Fruit fly (Drosophila melanogaster) whole organism, embryonic: ENCODE results near the gene RluA-1.

Experiments used
- B-H1 ChIP-seq: fragments of 200-800 bp; sonication (Bioruptor generic); IDR thresholded peaks from 3 replicates; pipeline ENCODE4 v1.3.6; 2022; ENCODE audit warnings: missing biosample characterization, missing genetic modification characterization
- Bgb ChIP-seq: fragments of 200-800 bp; sonication (Bioruptor generic); IDR thresholded peaks from 2 replicates; pipeline ENCODE4 v1.3.6; 2022; ENCODE audit warnings: missing biosample characterization, missing genetic modification characterization; ENCODE audit not compliant: partially characterized antibody
- BtbVII ChIP-seq: fragments of 200-800 bp; sonication (Bioruptor generic); optimal IDR thresholded peaks from 3 replicates; lab custom pipeline; 2017; ENCODE audit warnings: missing biosample characterization, mild to moderate bottlenecking, missing genetic modification characterization
- CG10267 ChIP-seq: fragments of 200-800 bp; sonication (Bioruptor generic); optimal IDR thresholded peaks from 2 replicates; lab custom pipeline; 2018; ENCODE audit warnings: missing biosample characterization, mild to moderate bottlenecking, missing genetic modification characterization, moderate library complexity
- CG10321 ChIP-seq: fragments of 200-800 bp; sonication (Bioruptor generic); IDR thresholded peaks from 2 replicates; pipeline ENCODE4 v1.3.6; 2022; ENCODE audit warnings: missing biosample characterization, missing genetic modification characterization
- CG10431 ChIP-seq: fragments of 200-800 bp; sonication (Bioruptor generic); optimal IDR thresholded peaks from 3 replicates; lab custom pipeline; 2018; ENCODE audit warnings: missing biosample characterization, mild to moderate bottlenecking, missing genetic modification characterization
- CG11696 ChIP-seq: fragments of 200-800 bp; sonication (Bioruptor generic); IDR thresholded peaks from 2 replicates; pipeline ENCODE4 v1.3.6; 2022; ENCODE audit warnings: missing biosample characterization, missing genetic modification characterization
- CG11723 ChIP-seq: fragments of 200-800 bp; sonication (Bioruptor generic); optimal IDR thresholded peaks from 2 replicates; lab custom pipeline; 2017; ENCODE audit warnings: missing biosample characterization, mild to moderate bottlenecking, missing genetic modification characterization
- CG12769 ChIP-seq: fragments of 200-800 bp; sonication (Bioruptor generic); optimal IDR thresholded peaks from 2 replicates; lab custom pipeline; 2019; ENCODE audit warnings: missing biosample characterization, mild to moderate bottlenecking, missing genetic modification characterization, moderate library complexity
- CG13775 ChIP-seq: fragments of 200-800 bp; sonication (Bioruptor generic); optimal IDR thresholded peaks from 3 replicates; lab custom pipeline; 2017; ENCODE audit warnings: missing biosample characterization, mild to moderate bottlenecking, missing genetic modification characterization
- CG1529 ChIP-seq: fragments of 200-800 bp; sonication (Bioruptor generic); optimal IDR thresholded peaks from 3 replicates; lab custom pipeline; 2018; ENCODE audit warnings: missing biosample characterization, missing genetic modification characterization
- CG2120 ChIP-seq: fragments of 200-800 bp; sonication (Bioruptor generic); optimal IDR thresholded peaks from 3 replicates; lab custom pipeline; 2016; ENCODE audit warnings: missing biosample characterization, missing genetic modification characterization
- CG2199 ChIP-seq: fragments of 200-800 bp; sonication (Bioruptor generic); IDR thresholded peaks from 3 replicates; pipeline ENCODE4 v1.3.6; 2022; ENCODE audit warnings: missing biosample characterization, missing genetic modification characterization
- CG34422 ChIP-seq: fragments of 200-800 bp; sonication (Bioruptor generic); IDR thresholded peaks from 3 replicates; pipeline ENCODE4 v1.3.6; 2022; ENCODE audit warnings: missing biosample characterization, missing genetic modification characterization
- CG6765 ChIP-seq: fragments of 200-800 bp; sonication (Bioruptor generic); optimal IDR thresholded peaks from 3 replicates; lab custom pipeline; 2017; ENCODE audit warnings: missing biosample characterization, mild to moderate bottlenecking, missing genetic modification characterization
- CG7372 ChIP-seq: fragments of 200-800 bp; sonication (Bioruptor generic); IDR thresholded peaks from 2 replicates; pipeline ENCODE4 v1.3.6; 2022; ENCODE audit warnings: missing biosample characterization, missing genetic modification characterization
- D19B ChIP-seq: fragments of 200-800 bp; sonication (Bioruptor generic); optimal IDR thresholded peaks from 2 replicates; lab custom pipeline; 2017; ENCODE audit warnings: missing biosample characterization, mild to moderate bottlenecking, missing genetic modification characterization
- Dref ChIP-seq: fragments of 200-800 bp; sonication (Bioruptor generic); IDR thresholded peaks from 2 replicates; pipeline ENCODE4 v1.3.6; 2022; ENCODE audit warnings: missing biosample characterization, missing genetic modification characterization
- Drgx ChIP-seq: fragments of 200-800 bp; sonication (Bioruptor generic); IDR thresholded peaks from 2 replicates; pipeline ENCODE4 v1.3.6; 2022; ENCODE audit warnings: missing biosample characterization, missing genetic modification characterization
- E2f2 ChIP-seq: fragments of 200-800 bp; sonication (Bioruptor generic); IDR thresholded peaks from 2 replicates; pipeline ENCODE4 v1.3.6; 2022; ENCODE audit warnings: missing biosample characterization, missing genetic modification characterization
- Fer1 ChIP-seq: fragments of 200-800 bp; sonication (Bioruptor generic); optimal IDR thresholded peaks from 2 replicates; lab custom pipeline; 2017; ENCODE audit warnings: missing biosample characterization, mild to moderate bottlenecking, missing genetic modification characterization
- Gsc ChIP-seq: fragments of 200-800 bp; sonication (Bioruptor generic); IDR thresholded peaks from 2 replicates; pipeline ENCODE4 v1.3.6; 2022; ENCODE audit warnings: missing biosample characterization, missing genetic modification characterization
- Gug ChIP-seq: fragments of 200-800 bp; sonication (Bioruptor generic); IDR thresholded peaks from 4 replicates; pipeline ENCODE4 v1.3.6; 2022; ENCODE audit warnings: missing biosample characterization, missing genetic modification characterization
- MTF-1 ChIP-seq: fragments of 200-800 bp; sonication (Bioruptor generic); optimal IDR thresholded peaks from 2 replicates; lab custom pipeline; 2018; ENCODE audit warnings: missing biosample characterization, mild to moderate bottlenecking, missing genetic modification characterization, borderline replicate concordance
- Max ChIP-seq: fragments of 200-800 bp; sonication (Bioruptor generic); optimal IDR thresholded peaks from 2 replicates; lab custom pipeline; 2016; ENCODE audit warnings: missing biosample characterization, mild to moderate bottlenecking, missing genetic modification characterization
- Med ChIP-seq: fragments of 200-800 bp; sonication (Bioruptor generic); peaks from one replicate; lab custom pipeline; 2016; ENCODE audit warnings: missing biosample characterization, missing genetic modification characterization, mild to moderate bottlenecking, inconsistent platforms, moderate library complexity
- PHDP ChIP-seq: fragments of 200-800 bp; sonication (Bioruptor generic); optimal IDR thresholded peaks from 3 replicates; lab custom pipeline; 2018; ENCODE audit warnings: missing biosample characterization, mild to moderate bottlenecking, missing genetic modification characterization, moderate library complexity
- Pdp1 ChIP-seq, 2 experiments: fragments of 200-800 bp; sonication (Bioruptor generic); optimal IDR thresholded peaks; 3 replicates each; lab custom pipeline; 2016; ENCODE audit warnings: missing biosample characterization in 2 of 2, missing genetic modification characterization in 2 of 2, mild to moderate bottlenecking in 1 of 2, moderate library complexity in 1 of 2
- Ssrp ChIP-seq: fragments of 200-800 bp; sonication (Bioruptor generic); optimal IDR thresholded peaks from 2 replicates; lab custom pipeline; 2018; ENCODE audit warnings: missing biosample characterization, mild to moderate bottlenecking, missing genetic modification characterization, moderate library complexity
- Taf1 ChIP-seq: fragments of 200-800 bp; sonication (Bioruptor generic); IDR thresholded peaks from 2 replicates; pipeline ENCODE4 v1.3.6; 2022; ENCODE audit warnings: missing biosample characterization, missing genetic modification characterization
- Xbp1 ChIP-seq: fragments of 200-800 bp; sonication (Bioruptor generic); optimal IDR thresholded peaks from 3 replicates; lab custom pipeline; 2016; ENCODE audit warnings: missing biosample characterization, mild to moderate bottlenecking, missing genetic modification characterization
- az2 ChIP-seq: fragments of 200-800 bp; sonication (Bioruptor generic); optimal IDR thresholded peaks from 3 replicates; lab custom pipeline; 2016; ENCODE audit warnings: missing biosample characterization, missing genetic modification characterization
- cg ChIP-seq: fragments of 200-800 bp; sonication (Bioruptor generic); optimal IDR thresholded peaks from 3 replicates; lab custom pipeline; 2019; ENCODE audit warnings: missing biosample characterization, mild to moderate bottlenecking, missing genetic modification characterization, moderate library complexity
- dimm ChIP-seq: fragments of 200-800 bp; sonication (Bioruptor generic); IDR thresholded peaks from 2 replicates; pipeline ENCODE4 v1.3.6; 2022; ENCODE audit warnings: missing biosample characterization, missing genetic modification characterization
- dpn ChIP-seq, 2 experiments: fragments of 200-800 bp; sonication (Bioruptor generic); optimal IDR thresholded peaks; 3 replicates each; lab custom pipeline; 2016; ENCODE audit warnings: missing biosample characterization in 2 of 2, missing genetic modification characterization in 2 of 2
- esg ChIP-seq: fragments of 200-800 bp; sonication (Bioruptor generic); conservative IDR thresholded peaks from 2 replicates; pipeline ENCODE4 v1.3.6; 2022; ENCODE audit warnings: missing biosample characterization, missing genetic modification characterization
- eve ChIP-seq, 2 experiments: fragments of >200 bp; optimal IDR thresholded peaks; 2 replicates each; lab custom pipeline; 2017; ENCODE audit warnings: missing biosample characterization in 2 of 2, missing genetic modification characterization in 2 of 2
- ewg ChIP-seq: fragments of 200-800 bp; sonication (Bioruptor generic); optimal IDR thresholded peaks from 3 replicates; lab custom pipeline; 2017; ENCODE audit warnings: mild to moderate bottlenecking, missing biosample characterization, missing genetic modification reagents, missing genetic modification characterization
- exex ChIP-seq: fragments of 200-800 bp; sonication (Bioruptor generic); optimal IDR thresholded peaks from 4 replicates; lab custom pipeline; 2018; ENCODE audit warnings: missing biosample characterization, mild to moderate bottlenecking, missing genetic modification characterization, moderate library complexity
- fd3F ChIP-seq: fragments of 200-800 bp; sonication (Bioruptor generic); optimal IDR thresholded peaks from 2 replicates; lab custom pipeline; 2018; ENCODE audit warnings: missing biosample characterization, mild to moderate bottlenecking, missing genetic modification characterization, moderate library complexity
- fd96Cb ChIP-seq: fragments of 200-800 bp; sonication (Bioruptor generic); optimal IDR thresholded peaks from 2 replicates; lab custom pipeline; 2018; ENCODE audit warnings: missing biosample characterization, mild to moderate bottlenecking, missing genetic modification characterization, moderate library complexity
- gce ChIP-seq: fragments of 200-800 bp; sonication (Bioruptor generic); IDR thresholded peaks from 3 replicates; pipeline ENCODE4 v1.3.6; 2022; ENCODE audit warnings: missing biosample characterization, missing genetic modification characterization
- kah ChIP-seq: fragments of 200-800 bp; sonication (Bioruptor generic); optimal IDR thresholded peaks from 2 replicates; lab custom pipeline; 2018; ENCODE audit warnings: missing biosample characterization, mild to moderate bottlenecking, missing genetic modification characterization
- lola ChIP-seq, 3 experiments: fragments of >200 bp in 2 of 3; fragments of 200-800 bp in 1 of 3; sonication (Bioruptor generic) in 1 of 3; optimal IDR thresholded peaks; 2 replicates each; lab custom pipeline; 2017 to 2019; ENCODE audit warnings: missing biosample characterization in 3 of 3, missing genetic modification characterization in 3 of 3, mild to moderate bottlenecking in 1 of 3, moderate library complexity in 1 of 3
- peb ChIP-seq: fragments of 200-800 bp; sonication (Bioruptor generic); IDR thresholded peaks from 2 replicates; pipeline ENCODE4 v1.3.6; 2022; ENCODE audit warnings: missing biosample characterization, missing genetic modification characterization
- row ChIP-seq: fragments of 200-800 bp; sonication (Bioruptor generic); IDR thresholded peaks from 3 replicates; pipeline ENCODE4 v1.3.6; 2022; ENCODE audit warnings: missing biosample characterization, missing genetic modification characterization
- sug ChIP-seq: fragments of 200-800 bp; optimal IDR thresholded peaks from 2 replicates; lab custom pipeline; 2019; ENCODE audit warnings: missing biosample characterization, mild to moderate bottlenecking, missing genetic modification characterization, moderate library complexity
- tio ChIP-seq: fragments of 200-800 bp; sonication (Bioruptor generic); optimal IDR thresholded peaks from 2 replicates; lab custom pipeline; 2017; ENCODE audit warnings: missing biosample characterization, missing genetic modification characterization, inconsistent platforms
- zfh1 ChIP-seq: fragments of 200-800 bp; sonication (Bioruptor generic); IDR thresholded peaks from 3 replicates; pipeline ENCODE4 v1.3.6; 2022; ENCODE audit warnings: missing biosample characterization, missing genetic modification characterization

RluA-1 gene

DNA sequence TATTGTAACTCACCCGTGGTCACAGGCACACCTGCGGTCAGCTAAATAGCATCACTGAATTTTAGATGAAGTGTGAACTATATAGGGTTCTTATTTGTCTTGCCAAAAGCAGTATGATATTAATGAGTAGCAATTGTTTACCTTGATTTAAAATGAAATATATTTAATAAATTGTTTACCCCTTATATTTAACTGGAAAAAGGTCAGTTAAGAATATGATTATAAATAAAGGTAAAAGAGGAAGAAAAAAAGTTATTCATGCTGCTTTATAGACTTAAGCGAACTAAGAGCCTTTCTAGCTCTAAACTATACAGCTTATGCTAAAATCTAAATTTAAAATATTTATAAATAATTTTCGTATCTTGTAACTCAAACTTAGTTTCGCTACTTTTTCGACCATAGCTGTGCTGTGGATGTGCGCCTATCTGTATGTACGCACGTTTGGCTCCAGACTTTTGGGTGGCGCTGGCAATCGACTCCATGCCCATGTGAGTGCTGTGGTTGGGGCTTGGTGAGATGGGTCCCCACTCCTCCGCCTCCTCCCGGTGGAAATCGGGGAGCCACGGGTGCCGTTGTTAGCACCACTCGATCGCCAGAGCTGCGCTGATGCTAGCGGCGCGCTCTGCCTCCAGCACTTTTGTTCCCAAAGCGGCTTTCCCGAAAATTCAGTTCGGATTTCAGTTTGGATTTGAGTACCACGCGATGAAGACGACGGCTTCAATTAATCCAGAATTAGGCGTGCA is 31.9 kb downstream of the RluA-1 start, which contains the start of gene loh (continued):
- TF ChIP-seq kah (peak; percentile 35), gce (GFP tag; lab: Robert Waterston, UW) (no peak), peb (GFP tag; lab: Robert Waterston, UW) (0 out of 2 replicates have a peak, but pooled peaks have one; percentile 23), MTF-1 (GFP tag; lab: Kevin White, UChicago) (no peak), CG1529 (GFP tag; lab: Kevin White, UChicago) (peak; percentile 18), CG10267 (tag; lab: Kevin White, UChicago) (peak; percentile 64), Drgx (GFP tag; lab: Robert Waterston, UW) (no peak), Bgb (GFP tag; lab: Robert Waterston, UW) (no peak), zfh1 (GFP tag; lab: Robert Waterston, UW) (0 out of 3 replicates have a peak, but pooled peaks have one; percentile 40), Xbp1 (GFP tag; lab: Kevin White, UChicago) (peak; percentile 46), Gug (GFP tag; lab: Robert Waterston, UW) (no peak), CG10321 (GFP tag; lab: Robert Waterston, UW) (no peak), CG11696 (GFP tag; lab: Robert Waterston, UW) (peak; percentile 75), dimm (GFP tag; lab: Robert Waterston, UW) (no peak), Max (GFP tag; lab: Kevin White, UChicago) (peak; percentile 45), ewg (GFP tag; lab: Kevin White, UChicago) (peak; percentile 50), fd3F (peak; percentile 24), Gsc (GFP tag; lab: Robert Waterston, UW) (no peak), BtbVII (GFP tag; lab: Kevin White, UChicago) (peak; percentile 46), CG34422 (GFP tag; lab: Robert Waterston, UW) (no peak), E2f2 (GFP tag; lab: Robert Waterston, UW) (peak; percentile 30; the same call in 1 of the 2 replicates), CG13775 (GFP tag; lab: Kevin White, UChicago) (peak; percentile 32), fd96Cb (peak; percentile 71), Taf1 (GFP tag; lab: Robert Waterston, UW) (0 out of 2 replicates have a peak, but pooled peaks have one; percentile 26), CG7372 (GFP tag; lab: Robert Waterston, UW) (no peak), az2 (GFP tag; lab: Kevin White, UChicago) (peak; percentile 45), CG2199 (no peak), dpn (GFP tag; optimal IDR thresholded peaks at IDR 0.05; lab: Kevin White, UChicago) (peak in 1 of 2 experiments; percentile 39), D19B (GFP tag; lab: Kevin White, UChicago) (peak; percentile 36), Dref (GFP tag; lab: Robert Waterston, UW) (no peak), B-H1 (GFP tag; lab: Robert Waterston, UW) (no peak), CG6765 (GFP tag; lab: Kevin White, UChicago) (peak; percentile 23), CG11723 (GFP tag; lab: Kevin White, UChicago) (peak; percentile 53), CG10431 (GFP tag; lab: Kevin White, UChicago) (peak; percentile 25), Fer1 (GFP tag; lab: Kevin White, UChicago) (peak; percentile 51), Pdp1 (GFP tag; optimal IDR thresholded peaks at IDR 0.05; lab: Kevin White, UChicago) (no peak), cg (GFP tag; lab: Kevin White, UChicago) (peak; percentile 3), Med (peak; percentile 66), sug (tag; lab: Kevin White, UChicago) (peak; percentile 48), eve (GFP tag; optimal IDR thresholded peaks at IDR 0.05; lab: Kevin White, UChicago) (peak in 1 of 2 experiments; percentile 84), tio (GFP tag; lab: Kevin White, UChicago) (peak; percentile 55), row (GFP tag; lab: Robert Waterston, UW) (peak; percentile 76), CG2120 (GFP tag; lab: Kevin White, UChicago) (peak; percentile 6), lola (GFP tag; optimal IDR thresholded peaks at IDR 0.05; lab: Kevin White, UChicago) (peak in 1 of 3 experiments; percentile 79), PHDP (tag; lab: Kevin White, UChicago) (peak; percentile 51), exex (no peak), esg (GFP tag; lab: Robert Waterston, UW) (peak; percentile 25; the same call in 1 of the 2 replicates), CG12769 (tag; lab: Kevin White, UChicago) (peak; percentile 24), Ssrp (tag; lab: Kevin White, UChicago) (peak; percentile 63)
